Worm (Caenorhabditis elegans) whole organism, young adult: ENCODE results near the gene Y104H12D.2.
A peak's percentile ranks its signal among the peaks of the same experiment; 100 is the strongest.

ENCODE experiments used
- B0336.3 ChIP-seq: fragments of 200-800 bp; sonication (Bioruptor generic); IDR thresholded peaks from 2 replicates; pipeline ENCODE4 v1.3.6; 2022; ENCODE audit warnings: missing genetic modification characterization, missing compliant biosample characterization
- F10E7.11 ChIP-seq: sonication (generic microtip); optimal IDR thresholded peaks from 2 replicates; lab custom pipeline; 2017; ENCODE audit warnings: mild to moderate bottlenecking, missing genetic modification characterization, moderate library complexity, missing compliant biosample characterization
- F52B5.7 ChIP-seq: sonication (generic microtip); optimal IDR thresholded peaks from 2 replicates; lab custom pipeline; 2016; ENCODE audit warnings: mild to moderate bottlenecking, missing genetic modification characterization, missing compliant biosample characterization
- F55B11.4 ChIP-seq: sonication (generic microtip); optimal IDR thresholded peaks from 2 replicates; lab custom pipeline; 2016; ENCODE audit warnings: missing compliant biosample characterization, missing genetic modification characterization, borderline replicate concordance; ENCODE audit not compliant: insufficient read depth
- F57A8.1 ChIP-seq: fragments of 200-800 bp; sonication (Bioruptor generic); optimal IDR thresholded peaks from 2 replicates; lab custom pipeline; 2018; ENCODE audit warnings: mild to moderate bottlenecking, missing genetic modification characterization, moderate library complexity, missing compliant biosample characterization
- Y53G8AR.9 ChIP-seq: fragments of 200-800 bp; sonication (Bioruptor generic); conservative IDR thresholded peaks from 2 replicates; pipeline ENCODE4 v1.3.6; 2022; ENCODE audit warnings: missing genetic modification reagents, missing genetic modification characterization, missing compliant biosample characterization
- Y67H2A.10 ChIP-seq: fragments of 200-800 bp; sonication (Bioruptor generic); conservative IDR thresholded peaks from 2 replicates; pipeline ENCODE4 v1.3.6; 2022; ENCODE audit warnings: missing genetic modification reagents, missing genetic modification characterization, missing compliant biosample characterization
- ama-1 ChIP-seq, 3 experiments: fragments of 150-350 bp in 1 of 3; sonication (generic microtip) in 2 of 3; optimal IDR thresholded peaks; 2 replicates each; lab custom pipeline; 2014 to 2018; ENCODE audit warnings: missing biosample characterization in 2 of 3, missing genetic modification characterization in 2 of 3, missing genetic modification reagents in 2 of 3
- attf-3 ChIP-seq: fragments of 200-800 bp; sonication (Bioruptor generic); conservative IDR thresholded peaks from 2 replicates; pipeline ENCODE4 v1.3.6; 2022; ENCODE audit warnings: missing genetic modification reagents, missing genetic modification characterization, missing compliant biosample characterization
- attf-5 ChIP-seq: fragments of 200-800 bp; sonication (Bioruptor generic); optimal IDR thresholded peaks from 2 replicates; lab custom pipeline; 2018; ENCODE audit warnings: mild to moderate bottlenecking, missing genetic modification characterization, missing compliant biosample characterization
- bed-2 ChIP-seq: fragments of 200-800 bp; sonication (Bioruptor generic); IDR thresholded peaks from 2 replicates; pipeline ENCODE4 v1.3.6; 2022; ENCODE audit warnings: missing genetic modification reagents, missing genetic modification characterization, missing compliant biosample characterization
- ccch-3 ChIP-seq: fragments of 200-800 bp; sonication (Bioruptor generic); optimal IDR thresholded peaks from 2 replicates; lab custom pipeline; 2018; ENCODE audit warnings: mild to moderate bottlenecking, missing genetic modification characterization, missing compliant biosample characterization
- cebp-2 ChIP-seq: fragments of 200-800 bp; sonication (Bioruptor generic); IDR thresholded peaks from 2 replicates; pipeline ENCODE4 v1.3.6; 2022; ENCODE audit warnings: missing genetic modification characterization, missing compliant biosample characterization
- ceh-100 ChIP-seq: fragments of 200-800 bp; sonication (Bioruptor generic); IDR thresholded peaks from 2 replicates; pipeline ENCODE4 v1.3.6; 2022; ENCODE audit warnings: missing genetic modification reagents, missing genetic modification characterization, missing compliant biosample characterization
- ceh-27 ChIP-seq: fragments of 200-800 bp; sonication (Bioruptor generic); optimal IDR thresholded peaks from 2 replicates; lab custom pipeline; 2018; ENCODE audit warnings: mild to moderate bottlenecking, missing genetic modification characterization, moderate library complexity, missing compliant biosample characterization
- ceh-79 ChIP-seq: sonication (generic microtip); optimal IDR thresholded peaks from 2 replicates; lab custom pipeline; 2017; ENCODE audit warnings: mild to moderate bottlenecking, missing genetic modification characterization, missing compliant biosample characterization
- die-1 ChIP-seq: sonication (generic microtip); optimal IDR thresholded peaks from 2 replicates; lab custom pipeline; 2016; ENCODE audit warnings: missing genotype, mild to moderate bottlenecking, missing genetic modification characterization, missing compliant biosample characterization
- dox-1 ChIP-seq: fragments of 200-800 bp; sonication (Bioruptor generic); IDR thresholded peaks from 2 replicates; pipeline ENCODE4 v1.3.6; 2022; ENCODE audit warnings: missing genetic modification reagents, missing genetic modification characterization, missing compliant biosample characterization
- egl-44 ChIP-seq: fragments of 200-800 bp; sonication (Bioruptor generic); IDR thresholded peaks from 2 replicates; pipeline ENCODE4 v1.3.6; 2022; ENCODE audit warnings: missing genetic modification reagents, missing genetic modification characterization, missing compliant biosample characterization
- egrh-3 ChIP-seq: fragments of 200-800 bp; sonication (Bioruptor generic); IDR thresholded peaks from 2 replicates; pipeline ENCODE4 v1.3.6; 2022; ENCODE audit warnings: missing genetic modification reagents, missing genetic modification characterization, missing compliant biosample characterization
- ekl-4 ChIP-seq: fragments of 200-800 bp; sonication (Bioruptor generic); IDR thresholded peaks from 2 replicates; pipeline ENCODE4 v1.3.6; 2022; ENCODE audit warnings: missing genetic modification reagents, missing genetic modification characterization, missing compliant biosample characterization
- him-1 ChIP-seq: sonication (generic microtip); optimal IDR thresholded peaks from 2 replicates; lab custom pipeline; 2016; ENCODE audit warnings: missing genotype, missing genetic modification reagents, missing genetic modification characterization, missing compliant biosample characterization
- hlh-26 ChIP-seq: fragments of 200-800 bp; sonication (Bioruptor generic); conservative IDR thresholded peaks from 2 replicates; pipeline ENCODE4 v1.3.6; 2022; ENCODE audit warnings: missing genetic modification reagents, missing genetic modification characterization, missing compliant biosample characterization
- hmg-1.2 ChIP-seq: fragments of 200-800 bp; sonication (Bioruptor generic); IDR thresholded peaks from 2 replicates; pipeline ENCODE4 v1.3.6; 2022; ENCODE audit warnings: missing genetic modification reagents, missing genetic modification characterization, missing compliant biosample characterization
- hrde-1 ChIP-seq: sonication (generic microtip); optimal IDR thresholded peaks from 2 replicates; lab custom pipeline; 2016; ENCODE audit warnings: missing genetic modification characterization, mild to moderate bottlenecking, missing compliant biosample characterization, moderate library complexity, missing genotype, missing genetic modification reagents, borderline replicate concordance
- lag-1 ChIP-seq: fragments of 200-800 bp; sonication (Bioruptor generic); IDR thresholded peaks from 2 replicates; pipeline ENCODE4 v1.3.6; 2022; ENCODE audit warnings: missing genetic modification reagents, missing genetic modification characterization, missing compliant biosample characterization
- let-607 ChIP-seq, 2 experiments: fragments of 200-800 bp in 1 of 2; sonication (Bioruptor generic) in 1 of 2; sonication (generic microtip) in 1 of 2; optimal IDR thresholded peaks; 2 replicates each; lab custom pipeline; 2016 to 2018; ENCODE audit warnings: mild to moderate bottlenecking in 2 of 2, missing compliant biosample characterization in 2 of 2, missing genetic modification characterization in 2 of 2, moderate library complexity in 2 of 2, missing genotype in 1 of 2
- lin-26 ChIP-seq: fragments of 200-800 bp; sonication (Bioruptor generic); IDR thresholded peaks from 2 replicates; pipeline ENCODE4 v1.3.6; 2022; ENCODE audit warnings: missing genetic modification reagents, missing genetic modification characterization, missing compliant biosample characterization
- lin-35 ChIP-seq, 3 experiments: fragments of 150-350 bp in 2 of 3; sonication (generic microtip) in 1 of 3; optimal IDR thresholded peaks; 2 replicates each; lab custom pipeline; 2014 to 2018; ENCODE audit warnings: missing biosample characterization in 3 of 3, missing genetic modification characterization in 3 of 3, missing genetic modification reagents in 3 of 3
- lir-1 ChIP-seq: fragments of 200-800 bp; sonication (Bioruptor generic); conservative IDR thresholded peaks from 2 replicates; pipeline ENCODE4 v1.3.6; 2022; ENCODE audit warnings: missing genetic modification reagents, missing genetic modification characterization, missing compliant biosample characterization
- lsl-1 ChIP-seq: fragments of 200-800 bp; sonication (Bioruptor generic); optimal IDR thresholded peaks from 2 replicates; lab custom pipeline; 2018; ENCODE audit warnings: mild to moderate bottlenecking, missing genetic modification characterization, moderate library complexity, missing compliant biosample characterization
- madf-10 ChIP-seq: sonication (generic microtip); optimal IDR thresholded peaks from 2 replicates; lab custom pipeline; 2016; ENCODE audit warnings: mild to moderate bottlenecking, missing genetic modification characterization, missing compliant biosample characterization
- mes-4 ChIP-seq: sonication (generic microtip); optimal IDR thresholded peaks from 2 replicates; lab custom pipeline; 2016; ENCODE audit warnings: missing genotype, missing genetic modification characterization, missing compliant biosample characterization
- nfya-1 ChIP-seq: sonication (generic microtip); optimal IDR thresholded peaks from 2 replicates; lab custom pipeline; 2017; ENCODE audit warnings: antibody characterized with exemption, missing compliant biosample characterization, missing genetic modification characterization, borderline replicate concordance; ENCODE audit not compliant: insufficient read depth
- nhr-179 ChIP-seq: sonication (generic microtip); optimal IDR thresholded peaks from 2 replicates; lab custom pipeline; 2016; ENCODE audit warnings: mild to moderate bottlenecking, missing genetic modification characterization, missing compliant biosample characterization
- nhr-80 ChIP-seq: sonication (generic microtip); optimal IDR thresholded peaks from 2 replicates; lab custom pipeline; 2016; ENCODE audit warnings: missing genetic modification characterization, missing compliant biosample characterization
- nhr-90 ChIP-seq: sonication (generic microtip); optimal IDR thresholded peaks from 2 replicates; lab custom pipeline; 2016; ENCODE audit warnings: missing genotype, mild to moderate bottlenecking, missing genetic modification characterization, missing compliant biosample characterization
- snpc-4 ChIP-seq, 5 experiments: fragments of 150-350 bp in 1 of 5; sonication (generic microtip) in 4 of 5; optimal IDR thresholded peaks; 2 replicates each; lab custom pipeline; 2014 to 2018; ENCODE audit warnings: missing genetic modification characterization in 5 of 5, missing biosample characterization in 3 of 5, antibody characterized with exemption in 2 of 5, mild to moderate bottlenecking in 2 of 5, missing compliant biosample characterization in 2 of 5, missing genotype in 2 of 5, moderate library complexity in 2 of 5, missing genetic modification reagents in 1 of 5
- tbp1 ChIP-seq: fragments of 200-800 bp; sonication (Bioruptor generic); optimal IDR thresholded peaks from 2 replicates; lab custom pipeline; 2018; ENCODE audit warnings: mild to moderate bottlenecking, missing genetic modification characterization, missing compliant biosample characterization
- tlf-1 ChIP-seq: fragments of 200-800 bp; sonication (Bioruptor generic); optimal IDR thresholded peaks from 2 replicates; lab custom pipeline; 2018; ENCODE audit warnings: mild to moderate bottlenecking, missing genetic modification characterization, missing compliant biosample characterization
- unc-130 ChIP-seq: sonication (generic microtip); optimal IDR thresholded peaks from 2 replicates; lab custom pipeline; 2016; ENCODE audit warnings: missing genetic modification reagents, missing genetic modification characterization, missing compliant biosample characterization
- unc-62 ChIP-seq: fragments of 150-350 bp; optimal IDR thresholded peaks from 2 replicates; lab custom pipeline; 2014; ENCODE audit warnings: missing biosample characterization, missing genetic modification reagents, missing genetic modification characterization
- zfh-2 ChIP-seq: fragments of 200-800 bp; sonication (Bioruptor generic); conservative IDR thresholded peaks from 2 replicates; pipeline ENCODE4 v1.3.6; 2022; ENCODE audit warnings: missing genetic modification reagents, missing genetic modification characterization, missing compliant biosample characterization
- ztf-25 ChIP-seq: fragments of 200-800 bp; sonication (Bioruptor generic); IDR thresholded peaks from 2 replicates; pipeline ENCODE4 v1.3.6; 2022; ENCODE audit warnings: missing genetic modification reagents, missing genetic modification characterization, missing compliant biosample characterization
- ztf-26 ChIP-seq: sonication (generic microtip); optimal IDR thresholded peaks from 2 replicates; lab custom pipeline; 2017; ENCODE audit warnings: missing genetic modification characterization, missing compliant biosample characterization

The Y104H12D.2 gene

DNA sequence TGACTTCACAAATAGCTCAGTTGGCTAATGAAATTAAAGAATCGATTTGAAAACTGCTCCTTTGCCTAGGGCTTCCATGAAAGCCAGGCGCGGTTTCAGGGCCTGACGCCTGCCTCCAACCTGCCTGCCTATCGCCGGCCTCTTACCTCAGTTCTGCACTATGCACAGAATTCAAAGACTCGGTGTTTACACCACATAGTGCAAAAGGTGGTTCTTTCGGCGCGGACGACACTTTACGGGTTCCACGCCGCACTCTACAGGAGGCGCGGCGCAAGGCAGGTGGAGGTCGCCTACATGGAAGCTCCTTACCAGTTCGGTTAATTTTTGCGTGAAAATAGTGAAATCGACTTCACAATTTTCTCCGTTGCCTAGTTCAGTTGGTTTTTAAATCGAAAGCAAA lies 32.0 kb downstream of the Y104H12D.2 start:
- TF ChIP-seq lin-26 (GFP tag; lab: Robert Waterston, UW) (0 out of 2 replicates have a peak, but pooled peaks have one; percentile 43), zfh-2 (GFP tag; lab: Robert Waterston, UW) (peak; percentile 52), Y53G8AR.9 (GFP tag; lab: Robert Waterston, UW) (no peak)
- TF ChIP-seq, all 124 proteins: peak for 2

DNA sequence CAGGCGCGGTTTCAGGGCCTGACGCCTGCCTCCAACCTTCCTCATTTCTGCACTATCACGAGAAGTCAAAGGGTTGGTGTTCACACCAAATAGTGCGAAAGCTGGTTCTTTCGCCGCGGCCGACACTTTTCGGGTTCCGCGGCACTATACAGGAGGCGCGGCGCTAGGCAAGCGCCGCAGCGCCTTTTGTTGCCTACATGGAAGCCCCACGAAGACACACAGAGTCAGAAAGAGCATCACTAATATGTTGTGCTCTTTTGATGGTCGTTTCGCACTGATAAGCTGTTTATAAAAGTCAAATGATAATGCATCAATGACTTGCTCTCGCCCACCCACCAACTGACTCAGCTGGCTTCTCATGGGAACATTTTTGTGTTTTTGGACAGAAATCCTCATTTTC lies 34.1 kb downstream of the Y104H12D.2 start:
- TF ChIP-seq madf-10 (tag; lab: Kevin White, UChicago) (no peak), lag-1 (GFP tag; lab: Robert Waterston, UW) (no peak), egrh-3 (GFP tag; lab: Robert Waterston, UW) (0 out of 2 replicates have a peak, but pooled peaks have one; percentile 23), ccch-3 (GFP tag; lab: Kevin White, UChicago) (no peak), egl-44 (GFP tag; lab: Robert Waterston, UW) (no peak), ztf-26 (tag; lab: Kevin White, UChicago) (no peak), ama-1 (optimal IDR thresholded peaks at IDR 0.05; lab: Kevin White, UChicago) (no peak), ama-1 (GFP tag; optimal IDR thresholded peaks at IDR 0.05; lab: Kevin White, UChicago) (no peak), dox-1 (GFP tag; lab: Robert Waterston, UW) (peak; percentile 51), tbp1 (GFP tag; lab: Kevin White, UChicago) (no peak), Y67H2A.10 (GFP tag; lab: Robert Waterston, UW) (no peak), nhr-179 (tag; lab: Kevin White, UChicago) (no peak), snpc-4 (GFP tag; optimal IDR thresholded peaks at IDR 0.05; lab: Kevin White, UChicago) (no peak), snpc-4 (tag; optimal IDR thresholded peaks at IDR 0.05; lab: Kevin White, UChicago) (peak in 1 of 4 experiments; percentile 81), mes-4 (tag; lab: Kevin White, UChicago) (no peak), hlh-26 (GFP tag; lab: Robert Waterston, UW) (no peak), tlf-1 (no peak), F57A8.1 (GFP tag; lab: Kevin White, UChicago) (no peak), let-607 (tag; optimal IDR thresholded peaks at IDR 0.05; lab: Kevin White, UChicago) (no peak), lsl-1 (GFP tag; lab: Kevin White, UChicago) (no peak), cebp-2 (GFP tag; lab: Robert Waterston, UW) (no peak), attf-3 (GFP tag; lab: Robert Waterston, UW) (no peak), nfya-1 (tag; lab: Kevin White, UChicago) (no peak), nhr-80 (peak; percentile 73), die-1 (tag; lab: Kevin White, UChicago) (no peak), zfh-2 (GFP tag; lab: Robert Waterston, UW) (peak; percentile 69; the same call in 1 of the 2 replicates), nhr-90 (tag; lab: Kevin White, UChicago) (no peak), Y53G8AR.9 (GFP tag; lab: Robert Waterston, UW) (no peak), ceh-100 (no peak), B0336.3 (GFP tag; lab: Robert Waterston, UW) (no peak), unc-62 (GFP tag; lab: Kevin White, UChicago) (no peak), him-1 (tag; lab: Kevin White, UChicago) (no peak), F55B11.4 (no peak)

DNA sequence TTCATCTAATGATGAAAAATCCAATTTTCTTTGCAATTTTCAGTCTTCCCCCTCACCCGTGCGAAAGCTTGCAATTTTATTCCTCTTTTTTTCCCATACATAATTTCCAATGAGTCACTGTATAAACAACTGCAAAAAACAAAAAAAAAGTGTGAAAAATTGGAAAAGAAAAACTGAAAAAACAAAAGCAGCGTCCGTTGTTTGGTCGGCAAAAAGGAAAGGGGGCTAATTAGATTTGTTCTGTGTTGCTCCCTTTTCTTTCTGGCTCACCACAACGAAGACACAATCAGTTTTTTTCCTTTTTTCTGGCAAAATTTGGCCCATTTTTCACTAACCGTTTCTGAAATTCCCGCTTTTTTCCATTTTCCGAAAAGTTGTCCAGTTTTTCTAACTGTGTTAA lies 34.5 kb downstream of the Y104H12D.2 start:
- TF ChIP-seq lin-35 (GFP tag; optimal IDR thresholded peaks at IDR 0.05; lab: Kevin White, UChicago) = no peak
- no peak for TF ChIP-seq ekl-4 (GFP tag; lab: Robert Waterston, UW)
- no peak for TF ChIP-seq ccch-3 (GFP tag; lab: Kevin White, UChicago)
- TF ChIP-seq F10E7.11 (tag; lab: Kevin White, UChicago) = no peak
- no peak for TF ChIP-seq attf-5 (GFP tag; lab: Kevin White, UChicago)
- no peak for TF ChIP-seq bed-2 (GFP tag; lab: Robert Waterston, UW)
- no peak for TF ChIP-seq ceh-27 (GFP tag; lab: Kevin White, UChicago)
- TF ChIP-seq ztf-25 = no peak
- no peak for TF ChIP-seq hmg-1.2 (GFP tag; lab: Robert Waterston, UW)
- TF ChIP-seq die-1 (tag; lab: Kevin White, UChicago) = no peak
- no peak for TF ChIP-seq unc-130 (GFP tag; lab: Kevin White, UChicago)
- no peak for TF ChIP-seq ceh-79 (tag; lab: Kevin White, UChicago)
- TF ChIP-seq F52B5.7 (tag; lab: Kevin White, UChicago) = no peak
- TF ChIP-seq lir-1 (GFP tag; lab: Robert Waterston, UW) = no peak
- TF ChIP-seq nhr-80 = no peak
- TF ChIP-seq hrde-1 (tag; lab: Kevin White, UChicago) = no peak
